Fruit fly (Drosophila melanogaster) whole organism: ENCODE measurements around the gene CG13086.

Experiments used
- CG8478 ChIP-seq: fragments of >200 bp; optimal IDR thresholded peaks from 2 replicates; lab custom pipeline; 2018; ENCODE audit warnings: inconsistent platforms
- Dll ChIP-seq: fragments of >200 bp; optimal IDR thresholded peaks from 2 replicates; lab custom pipeline; 2017
- EcR ChIP-seq, 2 experiments: fragments of >200 bp; optimal IDR thresholded peaks; 2 replicates each; lab custom pipeline; 2017; ENCODE audit warnings: missing biosample characterization in 2 of 2, missing genetic modification characterization in 2 of 2, missing genetic modification reagents in 2 of 2
- pan ChIP-seq: fragments of >200 bp; optimal IDR thresholded peaks from 2 replicates; lab custom pipeline; 2017
- psq ChIP-seq: fragments of >200 bp; optimal IDR thresholded peaks from 2 replicates; lab custom pipeline; 2017

dm6 chr2L:19326819-19327425 lies 37.3 kb upstream of the CG13086 start:
- TF ChIP-seq psq: no peak
- no peak for TF ChIP-seq CG8478 (lab: Kevin White, UChicago)
- TF ChIP-seq EcR (GFP tag; optimal IDR thresholded peaks at IDR 0.05; lab: Kevin White, UChicago): no peak
- TF ChIP-seq pan (lab: Kevin White, UChicago): no peak
- TF ChIP-seq Dll: no peak
